Fruit fly (Drosophila melanogaster) whole organism, embryonic: ENCODE data around the gene woc.
A peak's percentile ranks its signal among the peaks of the same experiment; 100 is the strongest.

ENCODE experiments used
- ATbp ChIP-seq: fragments of 200-800 bp; sonication (Bioruptor generic); optimal IDR thresholded peaks from 2 replicates; lab custom pipeline; 2017; ENCODE audit warnings: missing biosample characterization, mild to moderate bottlenecking, missing genetic modification characterization, missing genetic modification reagents
- Awh ChIP-seq: fragments of 200-800 bp; sonication (Bioruptor generic); IDR thresholded peaks from 2 replicates; pipeline ENCODE4, ENCODE4 v1.3.6; 2022; ENCODE audit warnings: missing biosample characterization, missing genetic modification characterization
- B-H1 ChIP-seq: fragments of 200-800 bp; sonication (Bioruptor generic); IDR thresholded peaks from 3 replicates; pipeline ENCODE4 v1.3.6; 2022; ENCODE audit warnings: missing biosample characterization, missing genetic modification characterization
- Blimp-1 ChIP-seq: fragments of 200-800 bp; sonication (Bioruptor generic); optimal IDR thresholded peaks from 3 replicates; lab custom pipeline; 2018; ENCODE audit warnings: missing biosample characterization, missing genetic modification characterization, mild to moderate bottlenecking, moderate library complexity, missing genetic modification reagents
- CG10959 ChIP-seq: fragments of 200-800 bp; sonication (Bioruptor generic); IDR thresholded peaks from 2 replicates; pipeline ENCODE4 v1.3.6; 2022; ENCODE audit warnings: missing biosample characterization, missing genetic modification characterization
- CG12071 ChIP-seq: fragments of 200-800 bp; sonication (Bioruptor generic); optimal IDR thresholded peaks from 3 replicates; lab custom pipeline; 2018; ENCODE audit warnings: missing biosample characterization, mild to moderate bottlenecking, missing genetic modification characterization
- CG12219 ChIP-seq: fragments of 200-800 bp; sonication (Bioruptor generic); optimal IDR thresholded peaks from 3 replicates; lab custom pipeline; 2018; ENCODE audit warnings: missing biosample characterization, mild to moderate bottlenecking, missing genetic modification characterization
- CG13424 ChIP-seq: fragments of 200-800 bp; sonication (Bioruptor generic); optimal IDR thresholded peaks from 2 replicates; lab custom pipeline; 2019; ENCODE audit warnings: missing biosample characterization, mild to moderate bottlenecking, missing genetic modification characterization, moderate library complexity
- CG14014 ChIP-seq: fragments of 200-800 bp; sonication (Bioruptor generic); IDR thresholded peaks from 2 replicates; pipeline ENCODE4 v1.3.6; 2022; ENCODE audit warnings: missing biosample characterization, missing genetic modification characterization
- CG14860 ChIP-seq: fragments of 200-800 bp; sonication (Bioruptor generic); IDR thresholded peaks from 3 replicates; pipeline ENCODE4 v1.3.6; 2022; ENCODE audit warnings: missing biosample characterization, missing genetic modification characterization; ENCODE audit not compliant: partially characterized antibody
- CG15479 ChIP-seq: fragments of 200-800 bp; sonication (Bioruptor generic); optimal IDR thresholded peaks from 3 replicates; lab custom pipeline; 2019; ENCODE audit warnings: missing biosample characterization, mild to moderate bottlenecking, missing genetic modification characterization, moderate library complexity
- CG18262 ChIP-seq: fragments of 200-800 bp; optimal IDR thresholded peaks from 3 replicates; lab custom pipeline; 2019; ENCODE audit warnings: missing biosample characterization, mild to moderate bottlenecking, missing genetic modification characterization, moderate library complexity
- CG6254 ChIP-seq: fragments of 200-800 bp; sonication (Bioruptor generic); optimal IDR thresholded peaks from 3 replicates; lab custom pipeline; 2017; ENCODE audit warnings: mild to moderate bottlenecking, missing biosample characterization, missing genetic modification reagents, missing genetic modification characterization
- CG8478 ChIP-seq: fragments of >200 bp; optimal IDR thresholded peaks from 2 replicates; lab custom pipeline; 2018
- CG9876 ChIP-seq: fragments of 200-800 bp; sonication (Bioruptor generic); optimal IDR thresholded peaks from 2 replicates; lab custom pipeline; 2016; ENCODE audit warnings: missing biosample characterization, missing genetic modification characterization
- CG9932 ChIP-seq: fragments of 200-800 bp; sonication (Bioruptor generic); IDR thresholded peaks from 2 replicates; pipeline ENCODE4 v1.3.6; 2022; ENCODE audit warnings: missing biosample characterization, missing genetic modification characterization
- Dad ChIP-seq: fragments of 200-800 bp; sonication (Bioruptor generic); optimal IDR thresholded peaks from 3 replicates; lab custom pipeline; 2016; ENCODE audit warnings: missing biosample characterization, missing genetic modification characterization
- Dip3 ChIP-seq: fragments of 200-800 bp; sonication (Bioruptor generic); optimal IDR thresholded peaks from 3 replicates; lab custom pipeline; 2016; ENCODE audit warnings: missing biosample characterization, missing genetic modification characterization
- Doc2 ChIP-seq: fragments of 200-800 bp; sonication (Bioruptor generic); IDR thresholded peaks from 2 replicates; pipeline ENCODE4 v1.3.6; 2022; ENCODE audit warnings: missing biosample characterization, missing genetic modification characterization
- E2f1 ChIP-seq: fragments of 200-800 bp; sonication (Bioruptor generic); IDR thresholded peaks from 2 replicates; pipeline ENCODE4 v1.3.6; 2022; ENCODE audit warnings: missing biosample characterization, missing genetic modification characterization
- H15 ChIP-seq: fragments of 200-800 bp; sonication (Bioruptor generic); IDR thresholded peaks from 3 replicates; pipeline ENCODE4 v1.3.6; 2022; ENCODE audit warnings: missing biosample characterization, missing genetic modification characterization
- HLH54F ChIP-seq: fragments of 200-800 bp; sonication (Bioruptor generic); optimal IDR thresholded peaks from 3 replicates; lab custom pipeline; 2016; ENCODE audit warnings: missing biosample characterization, missing genetic modification characterization
- MESR4 ChIP-seq: fragments of 200-800 bp; sonication (Bioruptor generic); optimal IDR thresholded peaks from 2 replicates; lab custom pipeline; 2018; ENCODE audit warnings: missing biosample characterization, mild to moderate bottlenecking, missing genetic modification characterization, moderate library complexity
- Ptx1 ChIP-seq: fragments of 200-800 bp; sonication (Bioruptor generic); IDR thresholded peaks from 2 replicates; pipeline ENCODE4 v1.3.6; 2022; ENCODE audit warnings: missing biosample characterization, missing genetic modification characterization
- Ravus ChIP-seq: fragments of 200-800 bp; sonication (Bioruptor generic); IDR thresholded peaks from 2 replicates; pipeline ENCODE4 v1.3.6; 2022; ENCODE audit warnings: missing biosample characterization, missing genetic modification characterization
- Rx ChIP-seq: fragments of 200-800 bp; sonication (Bioruptor generic); IDR thresholded peaks from 2 replicates; pipeline ENCODE4 v1.3.6; 2022; ENCODE audit warnings: missing biosample characterization, missing genetic modification characterization
- Six4 ChIP-seq: fragments of 200-800 bp; sonication (Bioruptor generic); optimal IDR thresholded peaks from 2 replicates; lab custom pipeline; 2016; ENCODE audit warnings: missing biosample characterization, missing genetic modification characterization
- Taf1 ChIP-seq: fragments of 200-800 bp; sonication (Bioruptor generic); IDR thresholded peaks from 2 replicates; pipeline ENCODE4 v1.3.6; 2022; ENCODE audit warnings: missing biosample characterization, missing genetic modification characterization
- Tbp ChIP-seq: fragments of >200 bp; optimal IDR thresholded peaks from 2 replicates; lab custom pipeline; 2018; ENCODE audit warnings: missing biosample characterization, missing genetic modification characterization
- aop ChIP-seq: fragments of 200-800 bp; sonication (Bioruptor generic); IDR thresholded peaks from 2 replicates; pipeline ENCODE4 v1.3.6; 2022; ENCODE audit warnings: missing biosample characterization, missing genetic modification characterization
- chm ChIP-seq: fragments of 200-800 bp; sonication (Bioruptor generic); IDR thresholded peaks from 2 replicates; pipeline ENCODE4 v1.3.6; 2022; ENCODE audit warnings: missing biosample characterization, missing genetic modification characterization
- da ChIP-seq: fragments of 200-800 bp; sonication (Bioruptor generic); optimal IDR thresholded peaks from 2 replicates; lab custom pipeline; 2016; ENCODE audit warnings: missing biosample characterization, missing genetic modification characterization
- dimm ChIP-seq: fragments of 200-800 bp; sonication (Bioruptor generic); IDR thresholded peaks from 2 replicates; pipeline ENCODE4 v1.3.6; 2022; ENCODE audit warnings: missing biosample characterization, missing genetic modification characterization
- dpn ChIP-seq, 2 experiments: fragments of 200-800 bp; sonication (Bioruptor generic); optimal IDR thresholded peaks; 3 replicates each; lab custom pipeline; 2016; ENCODE audit warnings: missing biosample characterization in 2 of 2, missing genetic modification characterization in 2 of 2
- h ChIP-seq: fragments of >200 bp; optimal IDR thresholded peaks from 2 replicates; lab custom pipeline; 2017
- maf-S ChIP-seq: fragments of 200-800 bp; sonication (Bioruptor generic); optimal IDR thresholded peaks from 2 replicates; lab custom pipeline; 2016; ENCODE audit warnings: missing biosample characterization, missing genetic modification characterization
- mirr ChIP-seq: fragments of 200-800 bp; sonication (Bioruptor generic); optimal IDR thresholded peaks from 3 replicates; lab custom pipeline; 2018; ENCODE audit warnings: missing biosample characterization, mild to moderate bottlenecking, missing genetic modification characterization
- nau ChIP-seq: fragments of 200-800 bp; sonication (Bioruptor generic); optimal IDR thresholded peaks from 3 replicates; lab custom pipeline; 2017; ENCODE audit warnings: missing biosample characterization, mild to moderate bottlenecking, missing genetic modification characterization, missing genetic modification reagents
- oc ChIP-seq: fragments of 200-800 bp; sonication (Bioruptor generic); optimal IDR thresholded peaks from 2 replicates; lab custom pipeline; 2018; ENCODE audit warnings: missing biosample characterization, mild to moderate bottlenecking, missing genetic modification characterization, moderate library complexity
- pb ChIP-seq: fragments of 200-800 bp; sonication (Bioruptor generic); optimal IDR thresholded peaks from 3 replicates; lab custom pipeline; 2016; ENCODE audit warnings: missing biosample characterization, missing genetic modification characterization
- pnt ChIP-seq: fragments of 200-800 bp; sonication (Bioruptor generic); optimal IDR thresholded peaks from 3 replicates; lab custom pipeline; 2016; ENCODE audit warnings: missing biosample characterization, missing genetic modification characterization
- sc ChIP-seq, 3 experiments: fragments of >200 bp in 2 of 3; fragments of 200-800 bp in 1 of 3; sonication (Bioruptor generic) in 1 of 3; optimal IDR thresholded peaks; 2 replicates in 2 of 3; 3 replicates in 1 of 3; lab custom pipeline; 2017; ENCODE audit warnings: mild to moderate bottlenecking in 1 of 3, missing biosample characterization in 1 of 3, missing genetic modification characterization in 1 of 3, missing genetic modification reagents in 1 of 3
- sens ChIP-seq: fragments of 200-800 bp; sonication (Bioruptor generic); peaks from one replicate; lab custom pipeline; 2016; ENCODE audit warnings: missing biosample characterization, missing genetic modification characterization
- slp2 ChIP-seq: fragments of 200-800 bp; sonication (Bioruptor generic); optimal IDR thresholded peaks from 2 replicates; lab custom pipeline; 2016; ENCODE audit warnings: missing biosample characterization, missing genetic modification characterization
- sob ChIP-seq: fragments of 200-800 bp; sonication (Bioruptor generic); IDR thresholded peaks from 2 replicates; pipeline ENCODE4 v1.3.6; 2022; ENCODE audit warnings: missing biosample characterization, missing genetic modification characterization
- sqz ChIP-seq: fragments of 200-800 bp; sonication (Bioruptor generic); optimal IDR thresholded peaks from 3 replicates; lab custom pipeline; 2018; ENCODE audit warnings: missing biosample characterization, mild to moderate bottlenecking, missing genetic modification characterization
- tio ChIP-seq: fragments of 200-800 bp; sonication (Bioruptor generic); optimal IDR thresholded peaks from 2 replicates; lab custom pipeline; 2017; ENCODE audit warnings: missing biosample characterization, missing genetic modification characterization, inconsistent platforms
- tll ChIP-seq, 2 experiments: fragments of 200-800 bp in 1 of 2; fragments of >200 bp in 1 of 2; sonication (Bioruptor generic) in 1 of 2; optimal IDR thresholded peaks; 2 replicates each; lab custom pipeline; 2017 to 2019; ENCODE audit warnings: missing biosample characterization in 2 of 2, missing genetic modification characterization in 2 of 2, mild to moderate bottlenecking in 1 of 2, moderate library complexity in 1 of 2
- trem ChIP-seq: fragments of 200-800 bp; optimal IDR thresholded peaks from 3 replicates; lab custom pipeline; 2019; ENCODE audit warnings: missing biosample characterization, mild to moderate bottlenecking, missing genetic modification characterization, moderate library complexity

The woc gene

DNA sequence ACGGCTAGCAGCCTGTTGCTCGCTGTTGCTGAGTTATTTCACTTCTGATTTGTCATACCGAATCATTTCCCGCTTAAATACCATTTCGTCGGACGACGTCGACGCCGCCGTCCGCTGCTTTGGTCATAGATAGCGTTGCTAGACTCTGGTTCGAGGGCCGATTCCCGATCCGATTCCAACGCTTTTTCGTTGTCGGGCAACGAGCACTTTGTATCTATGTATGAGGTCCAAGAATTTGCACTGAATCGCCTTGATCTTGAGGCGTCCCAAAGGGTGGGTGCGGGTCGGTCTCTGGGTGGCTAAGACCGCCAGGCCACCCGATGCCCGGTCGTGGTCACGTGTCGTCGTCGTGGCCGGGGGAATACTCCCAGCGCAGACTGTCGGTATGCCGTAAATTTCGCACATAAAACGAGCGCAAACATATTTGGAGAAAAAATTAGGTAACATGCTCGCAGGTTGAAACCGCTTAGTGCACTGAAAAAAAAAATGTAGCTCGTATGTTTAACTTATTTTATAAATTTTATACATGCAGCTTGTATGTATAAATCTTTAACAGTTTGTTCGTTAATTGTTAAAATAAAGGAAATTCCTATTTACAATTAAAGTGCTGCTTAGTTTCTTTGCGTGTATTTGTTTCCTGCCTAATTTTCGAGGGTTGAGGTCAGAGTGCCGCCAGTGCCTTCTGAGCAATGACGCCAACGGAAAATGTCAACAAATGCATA lies 28.5 kb upstream of the woc start, which contains the start of gene CG3348 (continued):
- TF ChIP-seq MESR4 (GFP tag; lab: Kevin White, UChicago) (no peak), E2f1 (GFP tag; lab: Robert Waterston, UW) (peak; percentile 53; the same call in 1 of the 2 replicates), Awh (GFP tag; lab: Robert Waterston, UW) (peak; percentile 38; the same call in 1 of the 2 replicates), CG8478 (lab: Kevin White, UChicago) (no peak), sqz (GFP tag; lab: Kevin White, UChicago) (no peak), pnt (GFP tag; lab: Kevin White, UChicago) (no peak), chm (GFP tag; lab: Robert Waterston, UW) (peak; percentile 60; the same call in 1 of the 2 replicates), h (lab: Kevin White, UChicago) (no peak), mirr (GFP tag; lab: Kevin White, UChicago) (no peak), HLH54F (GFP tag; lab: Kevin White, UChicago) (peak; percentile 64), Dad (GFP tag; lab: Kevin White, UChicago) (no peak), ATbp (GFP tag; lab: Kevin White, UChicago) (peak; percentile 21), B-H1 (GFP tag; lab: Robert Waterston, UW) (no peak), da (GFP tag; lab: Kevin White, UChicago) (no peak), tll (GFP tag; optimal IDR thresholded peaks at IDR 0.05; lab: Kevin White, UChicago) (no peak), Tbp (GFP tag; lab: Kevin White, UChicago) (no peak), aop (GFP tag; lab: Robert Waterston, UW) (no peak), sens (GFP tag; lab: Kevin White, UChicago) (peak; percentile 87), CG6254 (GFP tag; lab: Kevin White, UChicago) (no peak), Ravus (GFP tag; lab: Robert Waterston, UW) (peak; percentile 50), CG15479 (GFP tag; lab: Kevin White, UChicago) (no peak), CG14860 (GFP tag; lab: Robert Waterston, UW) (no peak), trem (tag; lab: Kevin White, UChicago) (peak; percentile 22), CG10959 (GFP tag; lab: Robert Waterston, UW) (no peak), tio (GFP tag; lab: Kevin White, UChicago) (peak; percentile 49), dimm (GFP tag; lab: Robert Waterston, UW) (no peak)

DNA sequence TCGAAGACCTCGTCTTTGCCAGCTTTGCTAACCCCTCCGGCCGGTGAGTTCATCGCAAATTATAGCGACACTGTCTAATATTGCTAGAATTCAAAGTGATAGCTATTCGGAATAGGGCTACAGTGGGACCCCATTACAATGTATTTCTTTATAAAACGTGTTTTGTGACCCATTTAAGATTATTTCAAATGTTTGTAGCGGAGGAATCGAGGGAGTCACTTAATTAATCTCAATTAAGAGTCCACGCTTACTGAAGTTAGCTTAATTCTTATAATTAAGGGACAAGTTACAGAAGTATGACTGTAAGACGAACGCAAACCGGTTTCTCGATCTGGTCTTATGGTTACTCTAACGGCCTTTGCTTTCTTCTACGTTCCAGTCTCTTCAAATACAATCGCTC lies 25.8 kb upstream of the woc start:
- TF ChIP-seq CG13424, result peak; percentile 33
- TF ChIP-seq CG9876 (GFP tag; lab: Kevin White, UChicago), result no peak
- TF ChIP-seq Taf1, result 0 out of 2 replicates have a peak, but pooled peaks have one; percentile 29
- peak; percentile 44 for TF ChIP-seq Dip3 (GFP tag; lab: Kevin White, UChicago)
- no peak for TF ChIP-seq Doc2
- TF ChIP-seq dpn (GFP tag; optimal IDR thresholded peaks at IDR 0.05; lab: Kevin White, UChicago), result peak; percentile 29 to 42
- TF ChIP-seq Ptx1 (GFP tag; lab: Robert Waterston, UW), result peak; percentile 31; the same call in 1 of the 2 replicates
- no peak for TF ChIP-seq sc (optimal IDR thresholded peaks at IDR 0.05; lab: Kevin White, UChicago)
- no peak for TF ChIP-seq sc (GFP tag; optimal IDR thresholded peaks at IDR 0.05; lab: Kevin White, UChicago)
- no peak for TF ChIP-seq H15 (GFP tag; lab: Robert Waterston, UW)
- TF ChIP-seq pb, result no peak
- peak; percentile 76 for TF ChIP-seq CG9932
- TF ChIP-seq CG12071, result peak; percentile 40
- peak; percentile 55 for TF ChIP-seq CG18262 (tag; lab: Kevin White, UChicago)
- no peak for TF ChIP-seq Rx (GFP tag; lab: Robert Waterston, UW)
- peak; percentile 2 for TF ChIP-seq oc
- no peak for TF ChIP-seq slp2
- TF ChIP-seq maf-S (GFP tag; lab: Kevin White, UChicago), result no peak
- TF ChIP-seq CG12219 (GFP tag; lab: Kevin White, UChicago), result peak; percentile 35
- TF ChIP-seq Blimp-1 (GFP tag; lab: Kevin White, UChicago), result peak; percentile 60
- 0 out of 2 replicates have a peak, but pooled peaks have one; percentile 35 for TF ChIP-seq CG14014 (GFP tag; lab: Robert Waterston, UW)
- TF ChIP-seq E2f1 (GFP tag; lab: Robert Waterston, UW), result 0 out of 2 replicates have a peak, but pooled peaks have one; percentile 19
- TF ChIP-seq HLH54F (GFP tag; lab: Kevin White, UChicago), result peak; percentile 11
- peak; percentile 51 for TF ChIP-seq sob (GFP tag; lab: Robert Waterston, UW)
- no peak for TF ChIP-seq nau (GFP tag; lab: Kevin White, UChicago)
- TF ChIP-seq Six4, result peak; percentile 5
